Worm (Caenorhabditis elegans) whole organism, young adult: ENCODE data around the gene ttn-1.

Experiments
- C06A6.2 ChIP-seq: fragments of 200-800 bp; sonication (Bioruptor generic); conservative IDR thresholded peaks from 2 replicates; pipeline ENCODE4 v1.3.6; 2022; ENCODE audit warnings: missing genetic modification characterization, missing compliant biosample characterization
- F22D6.2 ChIP-seq: sonication (generic microtip); optimal IDR thresholded peaks from 2 replicates; lab custom pipeline; 2016; ENCODE audit warnings: mild to moderate bottlenecking, missing genetic modification characterization, missing compliant biosample characterization
- F23B12.7 ChIP-seq: sonication (generic microtip); optimal IDR thresholded peaks from 2 replicates; lab custom pipeline; 2017; ENCODE audit warnings: missing genetic modification characterization, mild to moderate bottlenecking, missing compliant biosample characterization, antibody characterized with exemption, moderate library complexity; ENCODE audit not compliant: insufficient read depth
- F33H1.4 ChIP-seq: fragments of 200-800 bp; sonication (Bioruptor generic); IDR thresholded peaks from 2 replicates; pipeline ENCODE4 v1.3.6; 2022; ENCODE audit warnings: missing genetic modification reagents, missing genetic modification characterization, missing compliant biosample characterization
- Y56A3A.18 ChIP-seq: fragments of 200-800 bp; sonication (Bioruptor generic); IDR thresholded peaks from 2 replicates; pipeline ENCODE4 v1.3.6; 2022; ENCODE audit warnings: missing genetic modification reagents, missing genetic modification characterization, missing compliant biosample characterization
- Y79H2A.3 ChIP-seq: fragments of 200-800 bp; sonication (Bioruptor generic); conservative IDR thresholded peaks from 2 replicates; pipeline ENCODE4 v1.3.6; 2022; ENCODE audit warnings: missing genetic modification reagents, missing genetic modification characterization, missing compliant biosample characterization
- ZK185.1 ChIP-seq: sonication (generic microtip); optimal IDR thresholded peaks from 2 replicates; lab custom pipeline; 2016; ENCODE audit warnings: mild to moderate bottlenecking, missing genetic modification characterization, missing compliant biosample characterization; ENCODE audit not compliant: poor library complexity, severe bottlenecking
- akir-1 ChIP-seq: fragments of 200-800 bp; sonication (Bioruptor generic); optimal IDR thresholded peaks from 2 replicates; lab custom pipeline; 2018; ENCODE audit warnings: mild to moderate bottlenecking, missing genetic modification characterization, moderate library complexity, missing compliant biosample characterization
- ama-1 ChIP-seq, 3 experiments: fragments of 150-350 bp in 1 of 3; sonication (generic microtip) in 2 of 3; optimal IDR thresholded peaks; 2 replicates each; lab custom pipeline; 2014 to 2018; ENCODE audit warnings: missing biosample characterization in 2 of 3, missing genetic modification characterization in 2 of 3, missing genetic modification reagents in 2 of 3
- atf-7 ChIP-seq: sonication (generic microtip); optimal IDR thresholded peaks from 2 replicates; lab custom pipeline; 2017; ENCODE audit warnings: mild to moderate bottlenecking, missing genetic modification characterization, missing compliant biosample characterization
- attf-5 ChIP-seq: fragments of 200-800 bp; sonication (Bioruptor generic); optimal IDR thresholded peaks from 2 replicates; lab custom pipeline; 2018; ENCODE audit warnings: mild to moderate bottlenecking, missing genetic modification characterization, missing compliant biosample characterization
- attf-6 ChIP-seq: fragments of 200-800 bp; sonication (Bioruptor generic); IDR thresholded peaks from 2 replicates; pipeline ENCODE4 v1.3.6; 2022; ENCODE audit warnings: missing genetic modification reagents, missing genetic modification characterization, missing compliant biosample characterization
- cebp-2 ChIP-seq: fragments of 200-800 bp; sonication (Bioruptor generic); IDR thresholded peaks from 2 replicates; pipeline ENCODE4 v1.3.6; 2022; ENCODE audit warnings: missing genetic modification characterization, missing compliant biosample characterization
- ceh-40 ChIP-seq: fragments of 200-800 bp; sonication (Bioruptor generic); IDR thresholded peaks from 2 replicates; pipeline ENCODE4 v1.3.6; 2022; ENCODE audit warnings: missing genetic modification characterization, missing compliant biosample characterization
- ceh-58 ChIP-seq: fragments of 200-800 bp; sonication (Bioruptor generic); IDR thresholded peaks from 2 replicates; pipeline ENCODE4 v1.3.6; 2022; ENCODE audit warnings: missing genetic modification characterization, missing compliant biosample characterization
- ceh-79 ChIP-seq: sonication (generic microtip); optimal IDR thresholded peaks from 2 replicates; lab custom pipeline; 2017; ENCODE audit warnings: mild to moderate bottlenecking, missing genetic modification characterization, missing compliant biosample characterization
- chd-7 ChIP-seq: sonication (generic microtip); optimal IDR thresholded peaks from 2 replicates; lab custom pipeline; 2016; ENCODE audit warnings: mild to moderate bottlenecking, missing genetic modification characterization, moderate library complexity, missing compliant biosample characterization
- die-1 ChIP-seq: sonication (generic microtip); optimal IDR thresholded peaks from 2 replicates; lab custom pipeline; 2016; ENCODE audit warnings: missing genotype, mild to moderate bottlenecking, missing genetic modification characterization, missing compliant biosample characterization
- dox-1 ChIP-seq: fragments of 200-800 bp; sonication (Bioruptor generic); IDR thresholded peaks from 2 replicates; pipeline ENCODE4 v1.3.6; 2022; ENCODE audit warnings: missing genetic modification reagents, missing genetic modification characterization, missing compliant biosample characterization
- dpff-1 ChIP-seq: sonication (generic microtip); optimal IDR thresholded peaks from 2 replicates; lab custom pipeline; 2017; ENCODE audit warnings: mild to moderate bottlenecking, missing genetic modification characterization, missing compliant biosample characterization
- egl-44 ChIP-seq: fragments of 200-800 bp; sonication (Bioruptor generic); IDR thresholded peaks from 2 replicates; pipeline ENCODE4 v1.3.6; 2022; ENCODE audit warnings: missing genetic modification reagents, missing genetic modification characterization, missing compliant biosample characterization
- ekl-4 ChIP-seq: fragments of 200-800 bp; sonication (Bioruptor generic); IDR thresholded peaks from 2 replicates; pipeline ENCODE4 v1.3.6; 2022; ENCODE audit warnings: missing genetic modification reagents, missing genetic modification characterization, missing compliant biosample characterization
- gei-17 ChIP-seq: fragments of 200-800 bp; sonication (Bioruptor generic); optimal IDR thresholded peaks from 2 replicates; lab custom pipeline; 2018; ENCODE audit warnings: mild to moderate bottlenecking, missing genetic modification characterization, missing compliant biosample characterization
- him-1 ChIP-seq: sonication (generic microtip); optimal IDR thresholded peaks from 2 replicates; lab custom pipeline; 2016; ENCODE audit warnings: missing genotype, missing genetic modification reagents, missing genetic modification characterization, missing compliant biosample characterization
- hmg-1.2 ChIP-seq: fragments of 200-800 bp; sonication (Bioruptor generic); IDR thresholded peaks from 2 replicates; pipeline ENCODE4 v1.3.6; 2022; ENCODE audit warnings: missing genetic modification reagents, missing genetic modification characterization, missing compliant biosample characterization
- lag-1 ChIP-seq: fragments of 200-800 bp; sonication (Bioruptor generic); IDR thresholded peaks from 2 replicates; pipeline ENCODE4 v1.3.6; 2022; ENCODE audit warnings: missing genetic modification reagents, missing genetic modification characterization, missing compliant biosample characterization
- let-607 ChIP-seq, 2 experiments: fragments of 200-800 bp in 1 of 2; sonication (Bioruptor generic) in 1 of 2; sonication (generic microtip) in 1 of 2; optimal IDR thresholded peaks; 2 replicates each; lab custom pipeline; 2016 to 2018; ENCODE audit warnings: mild to moderate bottlenecking in 2 of 2, missing compliant biosample characterization in 2 of 2, missing genetic modification characterization in 2 of 2, moderate library complexity in 2 of 2, missing genotype in 1 of 2
- lin-54 ChIP-seq: fragments of 200-800 bp; sonication (Bioruptor generic); optimal IDR thresholded peaks from 2 replicates; lab custom pipeline; 2018; ENCODE audit warnings: mild to moderate bottlenecking, missing genetic modification characterization, missing compliant biosample characterization
- lir-1 ChIP-seq: fragments of 200-800 bp; sonication (Bioruptor generic); conservative IDR thresholded peaks from 2 replicates; pipeline ENCODE4 v1.3.6; 2022; ENCODE audit warnings: missing genetic modification reagents, missing genetic modification characterization, missing compliant biosample characterization
- madf-10 ChIP-seq: sonication (generic microtip); optimal IDR thresholded peaks from 2 replicates; lab custom pipeline; 2016; ENCODE audit warnings: mild to moderate bottlenecking, missing genetic modification characterization, missing compliant biosample characterization
- madf-3 ChIP-seq: fragments of 200-800 bp; sonication (Bioruptor generic); IDR thresholded peaks from 2 replicates; pipeline ENCODE4 v1.3.6; 2022; ENCODE audit warnings: missing genetic modification reagents, missing genetic modification characterization, missing compliant biosample characterization
- madf-8 ChIP-seq: fragments of 200-800 bp; sonication (Bioruptor generic); conservative IDR thresholded peaks from 2 replicates; pipeline ENCODE4 v1.3.6; 2022; ENCODE audit warnings: missing genetic modification reagents, missing genetic modification characterization, missing compliant biosample characterization
- nfya-2 ChIP-seq: fragments of 200-800 bp; sonication (Bioruptor generic); IDR thresholded peaks from 2 replicates; pipeline ENCODE4 v1.3.6; 2022; ENCODE audit warnings: missing genetic modification reagents, missing genetic modification characterization, missing compliant biosample characterization
- nfyb-1 ChIP-seq: fragments of 200-800 bp; sonication (Bioruptor generic); IDR thresholded peaks from 2 replicates; pipeline ENCODE4 v1.3.6; 2022; ENCODE audit warnings: missing genetic modification reagents, missing genetic modification characterization, missing compliant biosample characterization
- nhr-80 ChIP-seq: sonication (generic microtip); optimal IDR thresholded peaks from 2 replicates; lab custom pipeline; 2016; ENCODE audit warnings: missing genetic modification characterization, missing compliant biosample characterization
- pbrm-1 ChIP-seq: fragments of 200-800 bp; sonication (Bioruptor generic); IDR thresholded peaks from 2 replicates; pipeline ENCODE4 v1.3.6; 2022; ENCODE audit warnings: missing genetic modification reagents, missing genetic modification characterization, missing compliant biosample characterization
- pha-4 ChIP-seq: fragments of 150-350 bp; sonication (generic microtip); optimal IDR thresholded peaks from 2 replicates; lab custom pipeline; 2014; ENCODE audit warnings: missing biosample characterization, missing genetic modification reagents, missing genetic modification characterization
- rcor-1 ChIP-seq: fragments of 200-800 bp; sonication (Bioruptor generic); IDR thresholded peaks from 2 replicates; pipeline ENCODE4 v1.3.6; 2022; ENCODE audit warnings: missing genetic modification reagents, missing genetic modification characterization, missing compliant biosample characterization
- repo-1 ChIP-seq: sonication (generic microtip); optimal IDR thresholded peaks from 2 replicates; lab custom pipeline; 2017; ENCODE audit warnings: mild to moderate bottlenecking, missing genetic modification characterization, missing compliant biosample characterization
- sea-2 ChIP-seq: fragments of 200-800 bp; sonication (Bioruptor generic); IDR thresholded peaks from 2 replicates; pipeline ENCODE4 v1.3.6; 2022; ENCODE audit warnings: missing genetic modification characterization, missing compliant biosample characterization
- snpc-1.1 ChIP-seq: sonication (generic microtip); optimal IDR thresholded peaks from 2 replicates; lab custom pipeline; 2017; ENCODE audit warnings: missing genetic modification characterization, mild to moderate bottlenecking, missing compliant biosample characterization, antibody characterized with exemption, moderate library complexity, missing genotype, missing genetic modification reagents; ENCODE audit not compliant: insufficient read depth
- snpc-1.3 ChIP-seq: sonication (generic microtip); optimal IDR thresholded peaks from 2 replicates; lab custom pipeline; 2017; ENCODE audit warnings: missing genetic modification characterization, mild to moderate bottlenecking, missing compliant biosample characterization, antibody characterized with exemption, moderate library complexity, missing genotype, missing genetic modification reagents; ENCODE audit not compliant: insufficient read depth
- snpc-4 ChIP-seq, 5 experiments: fragments of 150-350 bp in 1 of 5; sonication (generic microtip) in 4 of 5; optimal IDR thresholded peaks; 2 replicates each; lab custom pipeline; 2014 to 2018; ENCODE audit warnings: missing genetic modification characterization in 5 of 5, missing biosample characterization in 3 of 5, antibody characterized with exemption in 2 of 5, mild to moderate bottlenecking in 2 of 5, missing compliant biosample characterization in 2 of 5, missing genotype in 2 of 5, moderate library complexity in 2 of 5, missing genetic modification reagents in 1 of 5
- sptf-2 ChIP-seq: fragments of 200-800 bp; sonication (Bioruptor generic); optimal IDR thresholded peaks from 2 replicates; lab custom pipeline; 2018; ENCODE audit warnings: mild to moderate bottlenecking, missing genetic modification characterization, missing compliant biosample characterization
- tbx-9 ChIP-seq: sonication (generic microtip); optimal IDR thresholded peaks from 2 replicates; lab custom pipeline; 2016; ENCODE audit warnings: borderline replicate concordance, missing genetic modification characterization, inconsistent platforms, missing compliant biosample characterization
- tlf-1 ChIP-seq: fragments of 200-800 bp; sonication (Bioruptor generic); optimal IDR thresholded peaks from 2 replicates; lab custom pipeline; 2018; ENCODE audit warnings: mild to moderate bottlenecking, missing genetic modification characterization, missing compliant biosample characterization
- ztf-18 ChIP-seq: sonication (generic microtip); optimal IDR thresholded peaks from 2 replicates; lab custom pipeline; 2016; ENCODE audit warnings: missing genotype, mild to moderate bottlenecking, missing genetic modification characterization, missing compliant biosample characterization

ttn-1 gene

DNA sequence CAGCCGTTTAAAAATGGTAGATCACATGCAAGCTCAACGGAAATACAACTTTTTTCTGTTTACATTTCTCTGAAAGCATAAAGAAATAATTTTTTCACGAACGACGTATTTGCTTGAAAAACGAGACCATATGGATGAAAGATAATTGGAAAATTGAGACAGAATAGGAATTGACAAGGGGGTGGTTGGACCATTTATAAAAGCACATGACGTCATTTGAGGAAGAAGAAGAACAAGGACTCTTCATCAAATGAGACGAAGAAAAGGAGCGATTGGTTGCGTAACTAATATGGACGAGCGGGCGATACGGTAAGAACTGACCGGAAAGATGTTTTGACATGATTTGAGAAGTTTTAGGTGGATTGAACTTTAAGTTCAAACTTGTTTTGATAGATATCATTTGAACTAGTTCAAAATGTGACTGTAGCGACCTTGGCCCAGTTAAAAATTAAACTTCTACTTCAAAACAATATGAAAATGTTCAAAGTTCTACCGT is 26.0 kb upstream of the ttn-1 start (continued):
- TF ChIP-seq dox-1 (0 out of 2 replicates have a peak, but pooled peaks have one; percentile 7), ama-1 (optimal IDR thresholded peaks at IDR 0.05; lab: Kevin White, UChicago) (peak; percentile 77), ama-1 (GFP tag; optimal IDR thresholded peaks at IDR 0.05; lab: Kevin White, UChicago) (no peak), atf-7 (peak; percentile 88), dpff-1 (tag; lab: Kevin White, UChicago) (no peak), him-1 (tag; lab: Kevin White, UChicago) (no peak), C06A6.2 (GFP tag; lab: Robert Waterston, UW) (no peak), snpc-1.3 (no peak), F22D6.2 (tag; lab: Kevin White, UChicago) (no peak), ceh-58 (GFP tag; lab: Robert Waterston, UW) (no peak), egl-44 (GFP tag; lab: Robert Waterston, UW) (no peak), Y79H2A.3 (GFP tag; lab: Robert Waterston, UW) (0 out of 2 replicates have a peak, but pooled peaks have one; percentile 14), Y56A3A.18 (no peak), ztf-18 (tag; lab: Kevin White, UChicago) (no peak), nhr-80 (tag; lab: Kevin White, UChicago) (peak; percentile 14), madf-10 (tag; lab: Kevin White, UChicago) (peak; percentile 92), repo-1 (tag; lab: Kevin White, UChicago) (no peak), let-607 (tag; optimal IDR thresholded peaks at IDR 0.05; lab: Kevin White, UChicago) (no peak), lir-1 (GFP tag; lab: Robert Waterston, UW) (no peak), sea-2 (GFP tag; lab: Robert Waterston, UW) (no peak), madf-8 (GFP tag; lab: Robert Waterston, UW) (no peak), F23B12.7 (no peak), cebp-2 (GFP tag; lab: Robert Waterston, UW) (no peak), tbx-9 (tag; lab: Kevin White, UChicago) (no peak), nfya-2 (GFP tag; lab: Robert Waterston, UW) (no peak), snpc-1.1 (tag; lab: Kevin White, UChicago) (no peak), madf-3 (GFP tag; lab: Robert Waterston, UW) (no peak), attf-6 (no peak), sptf-2 (GFP tag; lab: Kevin White, UChicago) (no peak), ceh-79 (tag; lab: Kevin White, UChicago) (no peak), attf-5 (GFP tag; lab: Kevin White, UChicago) (no peak), lin-54 (GFP tag; lab: Kevin White, UChicago) (peak; percentile 6), F33H1.4 (GFP tag; lab: Robert Waterston, UW) (no peak), lag-1 (GFP tag; lab: Robert Waterston, UW) (no peak), pbrm-1 (GFP tag; lab: Robert Waterston, UW) (peak; percentile 6; the same call in 1 of the 2 replicates), chd-7 (tag; lab: Kevin White, UChicago) (no peak), hmg-1.2 (GFP tag; lab: Robert Waterston, UW) (no peak), ceh-40 (GFP tag; lab: Robert Waterston, UW) (no peak), snpc-4 (GFP tag; optimal IDR thresholded peaks at IDR 0.05; lab: Kevin White, UChicago) (no peak), snpc-4 (tag; optimal IDR thresholded peaks at IDR 0.05; lab: Kevin White, UChicago) (no peak), nfyb-1 (GFP tag; lab: Robert Waterston, UW) (peak; percentile 55), rcor-1 (0 out of 2 replicates have a peak, but pooled peaks have one; percentile 16), tlf-1 (no peak), gei-17 (GFP tag; lab: Kevin White, UChicago) (no peak), akir-1 (no peak), die-1 (tag; lab: Kevin White, UChicago) (no peak), pha-4 (tag; lab: Kevin White, UChicago) (no peak), ekl-4 (GFP tag; lab: Robert Waterston, UW) (peak; percentile 9; the same call in 1 of the 2 replicates), ZK185.1 (tag; lab: Kevin White, UChicago) (no peak)
